Worm (Caenorhabditis elegans) whole organism, dauer: ENCODE results near the gene R10E4.6.

Experiments used
- unc-62 ChIP-seq: sonication (generic microtip); optimal IDR thresholded peaks from 2 replicates; lab custom pipeline; 2017; ENCODE audit warnings: missing biosample characterization, missing genetic modification reagents, missing genetic modification characterization

The R10E4.6 gene

DNA sequence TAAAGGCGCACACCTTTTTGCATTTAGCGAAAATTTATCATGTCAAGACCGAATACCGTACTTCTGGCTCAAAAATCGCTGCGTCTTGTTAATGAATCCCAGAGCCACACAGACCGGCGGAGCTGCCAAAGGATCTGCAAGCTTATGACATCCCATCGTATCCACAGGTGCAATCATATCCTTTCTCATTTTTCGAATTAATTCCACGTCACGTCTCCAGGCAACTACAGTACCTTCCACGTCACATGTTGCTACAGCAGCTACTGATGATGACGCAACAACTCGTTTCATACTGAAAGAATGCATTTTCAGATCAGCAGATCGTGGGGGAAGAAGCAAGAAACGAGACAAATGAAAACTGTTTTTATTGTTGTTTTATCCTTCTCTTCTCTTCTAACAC, at the start of gene R10E4.6:
Gene R10E4.6, plus strand, starts transcription at position 301 of the 400 bp plus-strand sequence.
- TF ChIP-seq unc-62 (GFP tag; lab: Kevin White, UChicago): no peak

DNA sequence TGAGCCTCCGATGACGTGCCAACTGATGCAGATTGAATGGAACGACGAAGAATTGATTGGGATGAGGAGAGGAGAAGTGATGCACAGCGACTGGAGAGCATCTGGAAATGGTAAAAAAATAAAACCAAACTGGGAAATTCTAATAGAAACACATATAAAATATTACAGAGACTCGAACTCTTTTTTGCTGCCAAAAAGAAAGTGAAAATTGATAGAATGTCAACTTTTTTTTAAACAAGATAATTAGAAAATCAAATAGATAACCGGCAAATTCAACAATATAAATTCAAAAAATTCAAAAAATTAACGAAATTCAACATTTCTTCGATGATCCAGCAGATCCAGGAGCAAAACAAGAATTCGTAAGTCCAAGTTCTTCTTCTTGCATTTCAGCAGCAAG, 49.7 kb upstream of the R10E4.6 start, which contains the start of gene mrpl-21:
Gene mrpl-21, minus strand, starts transcription at position 101 of the 400 bp plus-strand sequence.
- no peak for TF ChIP-seq unc-62 (GFP tag; lab: Kevin White, UChicago)

DNA sequence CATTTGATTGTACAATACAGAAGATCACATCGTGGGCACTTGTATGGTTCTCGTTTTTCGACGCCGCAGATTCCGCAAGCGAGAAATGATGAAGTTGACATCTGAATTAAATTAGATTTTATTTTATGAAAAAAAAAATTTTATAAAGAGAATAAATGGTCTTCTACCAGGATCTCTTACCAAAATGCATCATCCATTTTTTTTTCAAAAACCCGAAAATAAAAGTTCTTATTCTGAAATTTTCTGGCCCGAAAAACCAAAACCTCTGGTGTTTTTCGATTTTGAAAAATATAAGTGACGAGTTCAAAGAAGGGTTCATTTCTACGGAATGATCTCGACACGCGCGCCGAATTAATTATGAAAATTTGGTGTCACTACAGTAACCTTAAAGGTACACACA, 48.9 kb upstream of the R10E4.6 start, which contains the start of gene zhit-2:
Gene zhit-2, minus strand, starts transcription at position 101 of the 400 bp plus-strand sequence.
- TF ChIP-seq unc-62 (GFP tag; lab: Kevin White, UChicago): no peak

DNA sequence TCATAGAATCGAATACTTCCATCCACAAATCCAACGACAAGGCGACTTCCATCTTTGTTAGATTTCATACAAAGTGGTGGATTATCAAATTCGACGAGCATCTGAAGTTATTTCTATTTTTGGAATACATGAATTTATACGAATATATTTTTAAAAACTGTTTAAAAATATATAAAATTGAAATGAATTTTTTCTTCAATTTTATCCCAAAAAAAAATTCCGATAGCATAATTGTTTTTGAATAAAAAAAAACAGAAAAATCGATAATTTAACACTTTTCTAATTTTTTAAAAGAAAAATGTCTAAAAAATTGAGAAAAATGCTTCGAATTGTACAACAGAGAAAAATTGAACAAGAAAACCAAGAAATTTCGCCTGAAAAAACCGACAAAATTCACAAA, 45.6 kb upstream of the R10E4.6 start, which contains the start of gene Y44F5A.1:
Gene Y44F5A.1, minus strand, starts transcription at position 101 of the 400 bp plus-strand sequence.
- TF ChIP-seq unc-62 (GFP tag; lab: Kevin White, UChicago): no peak

DNA sequence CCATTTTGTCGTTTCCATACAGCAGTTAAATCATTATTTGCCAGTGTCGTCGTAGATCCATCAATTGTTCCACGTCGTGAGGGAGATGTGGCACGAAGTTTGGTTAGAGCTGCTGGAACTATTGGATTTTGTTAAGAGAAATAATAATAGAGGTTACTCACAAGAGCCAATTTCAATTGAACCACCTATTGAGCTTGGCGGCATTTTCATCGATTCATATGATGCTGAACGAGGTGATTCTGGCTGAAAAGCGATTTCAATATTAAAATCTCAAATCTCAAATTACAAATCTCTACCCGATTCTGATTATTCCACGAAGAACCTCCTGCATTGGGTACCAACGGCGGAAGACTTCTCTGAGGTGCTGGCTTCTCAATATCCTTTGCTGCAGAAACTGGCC, 35.3 kb upstream of the R10E4.6 start:
- no peak for TF ChIP-seq unc-62 (GFP tag; lab: Kevin White, UChicago)

DNA sequence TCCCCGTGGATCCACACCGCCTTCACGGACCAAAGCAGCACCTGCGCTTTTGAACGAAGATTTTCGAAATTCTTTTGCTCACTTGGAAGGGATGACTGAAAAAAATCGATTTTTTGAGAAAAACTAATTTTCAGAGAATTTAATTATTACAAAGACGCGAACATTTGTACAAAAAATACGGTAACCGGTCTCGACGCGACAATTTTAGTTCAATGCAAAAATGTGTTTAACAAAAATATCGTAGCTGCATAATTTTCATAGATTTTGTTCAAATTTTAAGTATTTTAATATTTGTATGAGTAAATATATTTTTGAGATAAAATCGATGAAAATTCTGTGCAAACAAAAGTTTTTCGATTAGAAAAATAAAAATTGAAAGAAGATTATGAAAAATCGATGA, 30.2 kb upstream of the R10E4.6 start, which contains the start of gene T08A11.1:
Gene T08A11.1, minus strand, starts transcription at position 101 of the 400 bp plus-strand sequence.
- no peak for TF ChIP-seq unc-62 (GFP tag; lab: Kevin White, UChicago)

DNA sequence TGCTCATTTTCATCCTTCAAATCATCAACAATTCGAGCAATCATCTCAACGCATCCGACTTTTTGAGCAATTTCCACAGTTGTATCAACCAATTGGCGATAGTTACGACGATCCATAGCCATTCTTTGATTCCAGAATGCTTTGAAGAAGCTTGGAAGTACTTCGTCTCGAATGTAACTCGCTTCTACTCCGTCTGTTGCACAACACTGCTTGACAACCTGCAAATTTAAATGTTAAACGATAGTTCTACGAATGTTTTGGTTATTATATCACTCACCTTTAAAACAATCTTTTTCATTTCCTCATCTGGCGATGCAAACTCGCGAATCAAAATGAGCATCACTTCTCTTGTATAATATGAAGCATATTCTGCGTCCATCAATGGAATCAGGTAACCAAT, 27.3 kb upstream of the R10E4.6 start:
- TF ChIP-seq unc-62 (GFP tag; lab: Kevin White, UChicago): no peak

DNA sequence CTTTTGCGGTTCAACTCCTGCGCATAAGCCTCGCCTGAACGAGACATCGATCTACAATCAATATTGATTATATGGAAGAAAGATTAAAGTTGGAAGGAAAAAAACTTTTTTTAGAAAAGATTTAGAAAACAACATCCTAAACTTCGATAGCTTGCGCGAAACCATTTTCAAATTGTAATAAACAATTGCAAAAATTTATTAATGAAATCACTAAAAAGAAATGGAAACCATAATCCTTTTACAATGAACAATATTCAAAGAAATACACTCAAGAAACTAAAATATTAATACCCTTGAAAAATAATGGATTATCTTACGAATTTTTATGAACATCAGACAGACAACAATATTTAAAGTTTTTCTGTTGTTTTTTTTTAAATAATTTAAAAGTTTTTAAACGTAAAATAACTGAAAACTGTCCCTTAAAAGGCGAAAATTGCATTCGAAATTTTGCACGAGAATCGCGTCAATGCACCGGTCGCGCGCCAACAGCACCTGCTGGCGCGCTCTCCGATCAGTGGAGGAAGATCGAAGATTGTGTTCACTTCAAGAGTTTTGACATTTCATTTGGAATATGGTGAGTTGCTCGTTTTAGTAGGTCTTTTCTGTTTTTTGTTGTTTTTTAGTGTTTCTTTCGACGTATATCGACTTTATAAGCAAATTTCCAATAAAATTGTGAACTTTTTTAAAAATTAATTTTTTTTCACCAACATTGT, 23.8 kb upstream of the R10E4.6 start, which contains the start of the genes sftb-1 and R10E4.1:
Gene sftb-1, minus strand, starts transcription at position 51 of the 716 bp plus-strand sequence.
Gene R10E4.1, plus strand, starts transcription at position 524 of the 716 bp plus-strand sequence.
- TF ChIP-seq unc-62 (GFP tag; lab: Kevin White, UChicago): no peak

DNA sequence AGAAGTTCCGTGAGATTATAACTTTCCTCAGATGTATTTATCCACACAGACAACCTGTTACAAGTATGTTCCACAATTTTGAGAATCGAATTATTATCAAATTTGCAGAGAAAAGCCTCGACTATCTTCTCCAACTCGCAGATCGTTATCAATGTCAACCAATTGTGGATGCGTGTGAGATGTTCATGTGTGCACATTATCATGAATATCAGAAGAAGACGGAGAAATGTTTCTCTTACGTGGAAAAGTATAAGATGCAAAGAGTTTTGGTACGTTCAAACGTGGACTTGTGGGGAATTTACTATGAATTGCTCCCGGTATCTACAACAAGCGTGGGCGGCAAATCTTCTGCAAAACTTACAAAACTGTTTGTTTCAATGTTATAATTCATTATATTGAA, 22.1 kb upstream of the R10E4.6 start:
- no peak for TF ChIP-seq unc-62 (GFP tag; lab: Kevin White, UChicago)

DNA sequence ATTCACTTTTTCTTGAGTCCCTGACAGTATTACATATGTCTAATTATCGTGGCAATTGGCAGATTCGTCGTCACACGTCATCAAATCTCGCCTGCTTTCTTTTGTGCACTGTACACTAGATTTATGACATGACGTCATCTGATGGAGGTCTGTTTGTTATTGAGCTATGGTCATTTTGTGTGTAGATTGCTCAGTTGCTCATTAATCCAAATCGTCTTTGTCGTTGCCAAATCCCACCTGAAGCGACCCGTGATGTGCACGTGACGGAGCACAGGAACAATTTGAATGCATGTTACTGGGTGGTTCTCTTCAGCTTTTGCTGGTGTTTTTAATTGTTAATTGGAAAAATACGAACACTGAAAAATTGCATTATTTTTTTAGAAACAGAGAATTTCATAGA, 20.3 kb upstream of the R10E4.6 start:
- TF ChIP-seq unc-62 (GFP tag; lab: Kevin White, UChicago): no peak

DNA sequence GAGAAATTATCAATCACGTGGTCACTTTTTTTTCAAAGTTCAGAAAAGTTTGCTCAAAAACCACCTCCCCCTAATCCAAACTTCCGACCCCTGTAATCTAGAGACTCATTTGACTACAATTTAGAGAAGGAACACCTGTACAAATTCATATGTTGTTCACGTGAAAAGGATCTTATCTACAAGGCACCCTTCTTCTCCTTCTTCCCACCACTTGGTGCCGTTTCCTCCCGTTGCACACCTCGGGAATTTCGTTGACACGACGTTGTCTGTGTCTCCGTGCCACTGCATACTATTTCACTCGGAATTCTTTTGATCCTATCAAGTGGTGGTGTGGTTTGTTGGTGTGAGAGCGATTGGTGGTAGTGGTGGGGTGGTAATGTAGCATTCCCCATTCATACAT, 18.7 kb upstream of the R10E4.6 start:
- no peak for TF ChIP-seq unc-62 (GFP tag; lab: Kevin White, UChicago)

DNA sequence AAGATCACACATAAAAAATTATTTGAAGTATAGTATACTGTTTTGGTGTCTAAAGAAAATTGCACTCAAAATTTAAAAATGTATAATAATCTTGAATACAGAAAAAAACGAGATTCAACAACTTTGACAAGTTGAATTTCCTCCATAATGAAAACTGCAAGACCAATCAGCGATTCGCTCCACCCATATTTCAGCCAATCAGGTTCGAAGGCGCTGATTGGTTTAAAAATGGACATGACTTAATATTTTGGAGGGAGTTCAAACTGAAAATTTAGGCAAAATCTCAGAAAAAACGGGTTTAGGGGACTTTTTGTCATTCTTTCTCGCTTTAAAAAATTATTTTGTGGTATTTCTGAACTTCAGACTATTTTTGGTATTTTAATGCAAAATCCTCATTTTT, 17.5 kb upstream of the R10E4.6 start:
- TF ChIP-seq unc-62 (GFP tag; lab: Kevin White, UChicago): no peak

DNA sequence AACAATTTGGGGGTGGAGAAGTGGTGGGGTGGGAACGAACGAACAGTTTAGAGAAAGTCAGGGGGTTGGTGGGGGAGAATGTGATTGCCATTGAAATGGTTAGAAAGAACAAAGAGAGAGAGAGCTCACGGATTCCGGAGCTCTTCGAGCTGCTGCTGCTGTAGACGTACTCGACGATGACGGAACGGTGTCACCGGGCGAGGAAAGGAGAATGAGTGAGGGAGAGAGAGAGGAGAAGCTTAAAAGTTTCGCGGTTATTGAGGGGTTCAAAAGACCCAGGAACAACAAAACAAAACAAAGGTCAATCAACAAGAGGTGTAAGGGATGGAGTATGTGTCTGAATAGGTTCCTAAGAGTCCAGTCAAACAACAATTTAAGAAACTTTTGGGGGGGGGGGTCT, 16.9 kb upstream of the R10E4.6 start:
- no peak for TF ChIP-seq unc-62 (GFP tag; lab: Kevin White, UChicago)

DNA sequence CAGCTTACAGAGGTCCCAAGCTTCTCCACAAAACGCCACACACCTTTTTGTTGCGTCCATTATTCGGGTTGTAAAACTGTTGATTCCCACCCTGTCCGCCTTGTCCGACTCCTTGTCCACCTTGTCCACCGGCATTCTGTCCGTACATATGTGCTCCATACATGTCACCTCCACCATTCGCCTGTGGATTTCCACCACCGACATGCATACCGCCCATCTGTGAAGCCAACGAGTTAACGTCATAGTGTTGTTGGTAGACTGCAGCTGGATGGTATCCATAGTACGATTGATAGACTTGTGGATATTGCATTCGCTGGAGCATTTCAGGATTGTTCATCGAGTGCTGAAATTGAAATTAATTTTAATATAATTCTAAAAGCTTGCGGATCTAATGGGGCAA, 15.4 kb upstream of the R10E4.6 start:
- TF ChIP-seq unc-62 (GFP tag; lab: Kevin White, UChicago): no peak

DNA sequence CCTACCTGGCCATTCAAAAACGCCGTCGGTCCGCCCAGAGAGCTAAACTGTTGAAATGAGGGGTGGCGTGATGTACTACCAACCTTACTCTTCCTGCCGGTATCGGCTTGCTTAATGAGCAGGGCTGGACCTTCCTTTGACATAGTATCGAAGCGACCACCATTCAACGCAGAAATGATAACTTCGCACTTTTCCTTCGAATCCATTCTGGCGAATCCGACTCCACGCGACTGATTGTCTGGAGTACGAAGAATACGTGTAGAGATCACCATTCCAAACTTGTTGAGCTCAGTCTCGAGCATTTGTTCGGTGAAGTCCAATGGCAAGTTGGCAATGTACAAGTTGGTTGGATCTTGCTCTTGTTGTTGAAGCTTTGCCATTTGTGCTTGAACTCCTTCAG, 15.0 kb upstream of the R10E4.6 start:
- TF ChIP-seq unc-62 (GFP tag; lab: Kevin White, UChicago): no peak

DNA sequence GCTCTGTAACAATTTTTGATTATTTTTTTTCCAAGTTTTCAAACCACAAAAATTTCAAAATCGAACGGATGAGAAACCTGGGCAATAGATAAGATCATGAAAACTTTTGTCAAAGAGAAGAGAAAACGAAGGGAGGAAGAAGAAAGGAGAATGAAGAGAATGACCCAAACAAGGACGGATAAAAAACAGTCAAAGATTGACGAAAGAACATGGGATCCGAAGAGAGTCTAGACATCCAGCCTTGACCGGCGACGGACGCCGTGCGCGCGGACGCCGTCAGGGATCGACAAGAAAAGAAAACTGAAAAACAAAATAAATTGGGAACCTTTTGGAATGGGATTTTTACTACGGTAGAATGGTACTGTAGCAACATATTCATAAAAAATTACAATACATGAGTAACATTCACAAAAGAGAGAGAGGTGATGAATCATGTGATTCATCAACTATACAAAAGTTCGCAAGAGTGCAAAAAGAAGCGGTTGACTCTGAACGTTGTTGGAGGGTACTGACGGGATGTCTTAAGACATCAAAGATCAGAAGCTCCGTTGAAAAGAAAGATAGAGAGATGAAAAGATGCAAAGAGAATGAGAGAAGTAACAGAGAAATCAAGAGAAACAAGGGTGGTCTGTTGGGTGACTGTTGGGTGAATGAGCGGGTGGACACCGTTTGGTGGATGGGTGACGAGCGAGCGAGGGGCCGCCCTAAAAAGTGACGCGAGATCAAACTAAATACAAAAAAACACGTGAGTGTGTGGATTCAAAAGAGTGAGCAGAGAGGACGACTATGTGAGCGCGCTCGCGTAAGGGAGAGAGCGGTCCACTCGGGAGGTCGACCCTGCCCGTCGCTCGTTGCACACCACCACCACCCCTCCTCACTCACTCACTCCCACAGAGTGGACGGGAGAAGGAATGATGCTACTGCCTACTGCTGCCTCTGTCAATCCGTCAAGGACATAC, 12.7 kb upstream of the R10E4.6 start, which contains the start of gene sup-26:
Gene sup-26, minus strand, starts transcription at position 10 of the 959 bp plus-strand sequence.
- no peak for TF ChIP-seq unc-62 (GFP tag; lab: Kevin White, UChicago)
